Fruit fly (Drosophila melanogaster): ENCODE results near the gene Tdh.

Gene Tdh

dm6 chr3L:20518805-20519503 lies 52.2 kb downstream of the Tdh start, which contains the start of gene BNIP3:
BNIP3 (minus strand) TSS chr3L:20519393.
- TF ChIP-seq Mnt (GFP tag; optimal IDR thresholded peaks at IDR 0.05) (peak; percentile 63), CG14711 (tag; optimal IDR thresholded peaks at IDR 0.05) (no peak), CG5204 (GFP tag; optimal IDR thresholded peaks at IDR 0.05) (no peak), cnc (optimal IDR thresholded peaks at IDR 0.05) (no peak), CG1620 (GFP tag; optimal IDR thresholded peaks at IDR 0.05) (no peak), ovo (GFP tag; optimal IDR thresholded peaks at IDR 0.05) (peak; percentile 52), CG7045 (GFP tag; optimal IDR thresholded peaks at IDR 0.05) (no peak), Crg-1 (GFP tag; optimal IDR thresholded peaks at IDR 0.05) (no peak), cic (GFP tag; optimal IDR thresholded peaks at IDR 0.05) (peak; percentile 41), Clk (GFP tag; optimal IDR thresholded peaks at IDR 0.05) (no peak), pad (GFP tag; optimal IDR thresholded peaks at IDR 0.05) (peak; percentile 74), toe (GFP tag; optimal IDR thresholded peaks at IDR 0.05) (no peak), CG11617 (GFP tag; optimal IDR thresholded peaks at IDR 0.05) (peak; percentile 26), Hr96 (GFP tag; optimal IDR thresholded peaks at IDR 0.05) (no peak), CG12768 (GFP tag; optimal IDR thresholded peaks at IDR 0.05) (no peak), tj (GFP tag; optimal IDR thresholded peaks at IDR 0.05) (peak; percentile 66), CG7101 (tag; optimal IDR thresholded peaks at IDR 0.05) (no peak), kay (GFP tag; ENCODE audit: borderline replicate concordance) (peak; percentile 37), CG33017 (tag; optimal IDR thresholded peaks at IDR 0.05) (peak; percentile 14)

All from whole organism, adult.